Fruit fly (Drosophila melanogaster): ENCODE measurements around the gene CG2258.

The CG2258 gene

DNA sequence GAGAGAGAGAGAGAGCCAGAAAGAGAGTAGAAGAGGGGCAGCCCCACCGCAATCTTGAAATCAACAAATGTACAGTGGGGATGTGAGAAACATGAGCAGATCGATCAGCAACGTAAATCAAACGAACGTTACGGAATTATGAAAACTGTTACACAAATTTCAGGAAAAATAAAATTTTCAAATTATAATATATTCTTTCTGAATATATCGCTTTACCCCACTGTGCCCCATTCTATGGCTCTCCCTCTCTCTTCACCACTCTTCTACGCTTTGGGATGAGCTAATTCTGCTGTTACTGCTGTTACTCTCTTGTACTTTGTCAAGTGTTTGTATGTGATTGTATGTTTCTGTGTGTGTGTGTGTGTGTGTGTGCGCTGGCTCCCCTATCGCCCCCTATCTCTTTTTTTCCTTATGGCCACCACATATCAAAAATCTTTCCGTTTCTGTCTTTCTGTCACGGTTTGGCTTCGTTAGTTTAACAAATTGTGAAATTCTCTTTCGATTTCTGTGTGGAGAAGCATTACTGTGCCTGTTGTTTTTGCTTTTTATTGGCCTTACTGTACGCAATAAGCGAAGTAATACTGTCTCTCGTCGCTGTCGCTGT, 10.8 kb downstream of the CG2258 start:
- TF ChIP-seq CG4496 (GFP tag; IDR thresholded peaks at IDR 0.05), result peak; percentile 99
- peak; percentile 95 for TF ChIP-seq CG17806 (tag; optimal IDR thresholded peaks at IDR 0.05)
- peak; percentile 97 for TF ChIP-seq CG14655 (GFP tag; optimal IDR thresholded peaks at IDR 0.05)
- TF ChIP-seq fd96Ca (GFP tag; IDR thresholded peaks at IDR 0.05), result peak; percentile 99
- TF ChIP-seq Snoo (tag; optimal IDR thresholded peaks at IDR 0.05), result peak; percentile 94
- peak; percentile 98 for TF ChIP-seq CG12605 (GFP tag; IDR thresholded peaks at IDR 0.05)
- TF ChIP-seq CG8159 (tag; optimal IDR thresholded peaks at IDR 0.05), result peak; percentile 94
- peak; percentile 86 for TF ChIP-seq gl (tag; optimal IDR thresholded peaks at IDR 0.05)
- peak; percentile 95 for TF ChIP-seq CG34367 (tag; optimal IDR thresholded peaks at IDR 0.05)
- TF ChIP-seq rn (GFP tag; IDR thresholded peaks at IDR 0.05), result peak; percentile 97
- peak; percentile 91 for TF ChIP-seq CG10348 (GFP tag; IDR thresholded peaks at IDR 0.05)
- TF ChIP-seq CG8301 (tag; optimal IDR thresholded peaks at IDR 0.05), result peak; percentile 96
- peak; percentile 84 for TF ChIP-seq CG13204 (GFP tag; optimal IDR thresholded peaks at IDR 0.05)
- TF ChIP-seq Ets98B (GFP tag; IDR thresholded peaks at IDR 0.05), result peak; percentile 99
- peak; percentile 97 for TF ChIP-seq Pif1B (GFP tag; optimal IDR thresholded peaks at IDR 0.05)
- TF ChIP-seq Pif1A (GFP tag; optimal IDR thresholded peaks at IDR 0.05), result peak; percentile 96
- peak; percentile 98 for TF ChIP-seq CG32121 (GFP tag; IDR thresholded peaks at IDR 0.05)
- peak; percentile 92 for TF ChIP-seq CG15710 (tag; optimal IDR thresholded peaks at IDR 0.05)
- peak; percentile 28 for TF ChIP-seq EcR (GFP tag; optimal IDR thresholded peaks at IDR 0.05)
- peak; percentile 83 for TF ChIP-seq D1 (tag; optimal IDR thresholded peaks at IDR 0.05)
- TF ChIP-seq CG9948 (tag; optimal IDR thresholded peaks at IDR 0.05), result peak; percentile 94

DNA sequence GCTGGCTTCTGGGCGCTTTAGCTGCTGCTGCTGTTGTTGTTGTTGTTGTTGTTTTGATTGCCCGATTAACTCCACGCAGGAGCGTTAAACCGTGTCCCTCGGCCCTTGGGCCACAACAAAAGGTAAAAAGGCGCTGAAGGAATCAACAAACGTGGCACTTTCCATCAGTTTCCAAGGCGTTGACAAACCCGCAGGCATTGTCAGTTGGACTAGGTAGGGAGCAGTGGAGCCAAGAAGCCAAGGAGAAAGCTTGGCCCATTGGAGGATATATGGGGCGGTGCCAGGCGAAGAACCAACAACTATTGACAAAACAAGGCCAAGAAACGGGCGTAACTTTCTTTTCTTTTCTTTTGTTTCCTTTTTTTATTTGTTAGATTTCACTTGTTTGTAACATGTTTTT, 14.8 kb downstream of the CG2258 start, which contains the start of gene CG2256:
CG2256 (minus strand) TSS at position 101 of the 400 bp plus-strand sequence.
- no peak for TF ChIP-seq CG14655 (GFP tag; optimal IDR thresholded peaks at IDR 0.05)
- TF ChIP-seq CG8159 (tag; optimal IDR thresholded peaks at IDR 0.05), result no peak
- no peak for TF ChIP-seq CG32121 (GFP tag; IDR thresholded peaks at IDR 0.05)
- TF ChIP-seq Pif1B (GFP tag; optimal IDR thresholded peaks at IDR 0.05), result no peak
- TF ChIP-seq rn (GFP tag; IDR thresholded peaks at IDR 0.05), result no peak
- no peak for TF ChIP-seq CG10348 (GFP tag; IDR thresholded peaks at IDR 0.05)
- no peak for TF ChIP-seq CG34367 (tag; optimal IDR thresholded peaks at IDR 0.05)
- TF ChIP-seq gl (tag; optimal IDR thresholded peaks at IDR 0.05), result no peak
- TF ChIP-seq Ets98B (GFP tag; IDR thresholded peaks at IDR 0.05), result no peak
- no peak for TF ChIP-seq Snoo (tag; optimal IDR thresholded peaks at IDR 0.05)
- TF ChIP-seq CG15710 (tag; optimal IDR thresholded peaks at IDR 0.05), result no peak
- TF ChIP-seq CG17806 (tag; optimal IDR thresholded peaks at IDR 0.05), result no peak
- no peak for TF ChIP-seq D1 (tag; optimal IDR thresholded peaks at IDR 0.05)
- no peak for TF ChIP-seq fd96Ca (GFP tag; IDR thresholded peaks at IDR 0.05)
- TF ChIP-seq CG9948 (tag; optimal IDR thresholded peaks at IDR 0.05), result no peak
- no peak for TF ChIP-seq Pif1A (GFP tag; optimal IDR thresholded peaks at IDR 0.05)
- TF ChIP-seq EcR (GFP tag; optimal IDR thresholded peaks at IDR 0.05), result no peak
- no peak for TF ChIP-seq CG4496 (GFP tag; IDR thresholded peaks at IDR 0.05)
- TF ChIP-seq CG12605 (GFP tag; IDR thresholded peaks at IDR 0.05), result no peak
- no peak for TF ChIP-seq CG8301 (tag; optimal IDR thresholded peaks at IDR 0.05)

DNA sequence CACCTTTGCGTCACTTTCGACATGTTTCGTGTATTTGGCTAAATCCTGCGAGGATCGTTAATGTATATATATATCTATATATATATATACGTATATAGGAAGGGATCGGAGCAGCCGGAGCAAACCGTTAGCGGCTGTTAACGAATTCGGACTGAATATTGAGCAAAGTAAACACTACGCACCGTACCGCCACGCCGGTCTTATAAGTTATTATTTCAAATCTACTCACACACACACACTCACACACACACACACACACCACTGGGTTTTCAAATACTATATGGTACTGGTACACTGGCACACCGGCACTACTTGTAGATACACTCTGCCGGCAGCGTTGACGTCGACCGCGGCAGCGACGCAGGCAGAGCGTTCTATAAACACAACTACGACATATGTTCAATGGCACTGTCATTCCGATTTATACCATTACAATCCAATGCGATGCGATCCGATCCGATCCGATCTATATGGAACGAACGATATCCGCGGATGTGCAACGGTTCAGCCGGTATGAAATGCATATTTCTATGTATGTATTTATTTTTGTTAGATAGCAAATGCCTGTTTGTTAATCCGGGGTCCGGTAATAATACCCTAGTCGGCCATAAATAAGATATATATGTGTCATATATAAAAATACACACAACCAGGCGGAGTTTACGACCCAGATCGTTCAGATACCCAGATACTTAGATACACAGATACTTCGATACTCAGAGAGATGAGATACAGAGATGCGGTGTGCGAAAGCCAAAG, 20.3 kb downstream of the CG2258 start, which contains the start of gene Ldsdh1:
Ldsdh1 (minus strand) TSS at position 179 of the 759 bp plus-strand sequence.
- TF ChIP-seq Ets98B (GFP tag; IDR thresholded peaks at IDR 0.05), result no peak
- no peak for TF ChIP-seq CG17806 (tag; optimal IDR thresholded peaks at IDR 0.05)
- TF ChIP-seq CG32121 (GFP tag; IDR thresholded peaks at IDR 0.05), result no peak

DNA sequence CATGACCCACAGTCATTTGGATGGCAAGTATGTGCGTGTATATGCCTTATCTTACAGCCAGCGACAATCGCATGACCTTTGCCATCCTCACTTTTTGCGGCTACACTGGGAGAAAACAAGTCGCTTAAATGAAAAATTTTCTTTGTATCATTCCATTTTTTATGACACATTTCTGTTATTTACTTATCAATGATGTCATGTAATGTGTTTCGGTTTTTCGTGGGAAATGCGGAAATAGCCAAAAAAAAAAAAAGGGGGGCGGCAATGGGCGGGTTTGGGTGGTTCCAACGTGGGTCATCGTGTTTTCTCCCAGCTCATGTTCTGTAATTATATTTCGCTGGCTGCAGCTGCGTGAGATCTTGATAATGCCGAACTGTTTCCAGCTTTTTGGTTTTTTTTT, 21.7 kb downstream of the CG2258 start:
- peak; percentile 4 for TF ChIP-seq CG8159 (tag; optimal IDR thresholded peaks at IDR 0.05)
- TF ChIP-seq Pif1A (GFP tag; optimal IDR thresholded peaks at IDR 0.05), result no peak

- no peak for TF ChIP-seq CG4496 (GFP tag; IDR thresholded peaks at IDR 0.05)
- TF ChIP-seq CG8301 (tag; optimal IDR thresholded peaks at IDR 0.05), result no peak
- TF ChIP-seq Snoo (tag; optimal IDR thresholded peaks at IDR 0.05), result no peak
- TF ChIP-seq D1 (tag; optimal IDR thresholded peaks at IDR 0.05), result no peak
- no peak for TF ChIP-seq CG10348 (GFP tag; IDR thresholded peaks at IDR 0.05)
- TF ChIP-seq Pif1A (GFP tag; optimal IDR thresholded peaks at IDR 0.05), result no peak
- TF ChIP-seq CG34367 (tag; optimal IDR thresholded peaks at IDR 0.05), result no peak
- no peak for TF ChIP-seq CG12605 (GFP tag; IDR thresholded peaks at IDR 0.05)
- TF ChIP-seq rn (GFP tag; IDR thresholded peaks at IDR 0.05), result no peak
- no peak for TF ChIP-seq CG8159 (tag; optimal IDR thresholded peaks at IDR 0.05)
- no peak for TF ChIP-seq CG9948 (tag; optimal IDR thresholded peaks at IDR 0.05)
- no peak for TF ChIP-seq fd96Ca (GFP tag; IDR thresholded peaks at IDR 0.05)
- TF ChIP-seq CG13204 (GFP tag; optimal IDR thresholded peaks at IDR 0.05), result no peak
- TF ChIP-seq CG14655 (GFP tag; optimal IDR thresholded peaks at IDR 0.05), result no peak
These were observed 26.5 kb downstream of the CG2258 start, which contains the start of the genes Upf2 and CG1571 for dm6 chrX:8075300-8075927. TSS of gene Upf2 (minus strand) at chrX:8075466. TSS of gene CG1571 (plus strand) at chrX:8075877.
